Fruit fly (Drosophila melanogaster) whole organism, prepupa: Measurements from ENCODE around the gene EloB.

ENCODE experiments used
- Blimp-1 ChIP-seq: fragments of 200-800 bp; sonication (Bioruptor generic); optimal IDR thresholded peaks from 3 replicates; lab custom pipeline; 2017; ENCODE audit warnings: missing biosample characterization, missing genetic modification characterization, mild to moderate bottlenecking, moderate library complexity, missing genetic modification reagents
- CG10669 ChIP-seq: fragments of 200-800 bp; sonication (Bioruptor generic); optimal IDR thresholded peaks from 3 replicates; lab custom pipeline; 2018; ENCODE audit warnings: missing biosample characterization, mild to moderate bottlenecking, missing genetic modification characterization, moderate library complexity
- CG11294 ChIP-seq: fragments of 200-800 bp; sonication (Bioruptor generic); IDR thresholded peaks from 2 replicates; pipeline ENCODE4 v1.3.6; 2022; ENCODE audit warnings: missing biosample characterization, missing genetic modification characterization
- CG11762 ChIP-seq: fragments of 200-800 bp; sonication (Bioruptor generic); optimal IDR thresholded peaks from 3 replicates; lab custom pipeline; 2016; ENCODE audit warnings: missing biosample characterization, missing genetic modification characterization; ENCODE audit not compliant: insufficient read depth
- CG15336 ChIP-seq: fragments of 200-800 bp; sonication (Bioruptor generic); IDR thresholded peaks from 2 replicates; pipeline ENCODE4 v1.3.6; 2022; ENCODE audit warnings: missing biosample characterization, missing genetic modification characterization
- CG1621 ChIP-seq: fragments of 200-800 bp; sonication (Bioruptor generic); optimal IDR thresholded peaks from 3 replicates; lab custom pipeline; 2018; ENCODE audit warnings: missing biosample characterization, mild to moderate bottlenecking, missing genetic modification characterization
- CG16779 ChIP-seq: fragments of 200-800 bp; sonication (Bioruptor generic); optimal IDR thresholded peaks from 3 replicates; lab custom pipeline; 2017; ENCODE audit warnings: missing biosample characterization, mild to moderate bottlenecking, missing genetic modification characterization
- CG31627 ChIP-seq: fragments of 200-800 bp; sonication (Bioruptor generic); optimal IDR thresholded peaks from 3 replicates; lab custom pipeline; 2016; ENCODE audit warnings: missing biosample characterization, missing genetic modification characterization
- CG32006 ChIP-seq: fragments of 200-800 bp; sonication (Bioruptor generic); optimal IDR thresholded peaks from 3 replicates; lab custom pipeline; 2017; ENCODE audit warnings: missing biosample characterization, mild to moderate bottlenecking, missing genetic modification characterization
- CG3919 ChIP-seq: fragments of 200-800 bp; sonication (Bioruptor generic); optimal IDR thresholded peaks from 3 replicates; lab custom pipeline; 2016; ENCODE audit warnings: missing biosample characterization, missing genetic modification characterization
- CG4318 ChIP-seq: fragments of 200-800 bp; sonication (Bioruptor generic); optimal IDR thresholded peaks from 3 replicates; lab custom pipeline; 2017; ENCODE audit warnings: missing biosample characterization, mild to moderate bottlenecking, missing genetic modification characterization
- CG6163 ChIP-seq: fragments of 200-800 bp; sonication (Bioruptor generic); IDR thresholded peaks from 3 replicates; pipeline ENCODE4 v1.3.6; 2022; ENCODE audit warnings: missing biosample characterization, missing genetic modification characterization
- CG6276 ChIP-seq: fragments of 200-800 bp; sonication (Bioruptor generic); optimal IDR thresholded peaks from 2 replicates; lab custom pipeline; 2017; ENCODE audit warnings: missing biosample characterization, mild to moderate bottlenecking, missing genetic modification characterization
- CG6808 ChIP-seq: fragments of 200-800 bp; sonication (Bioruptor generic); optimal IDR thresholded peaks from 3 replicates; lab custom pipeline; 2017; ENCODE audit warnings: missing biosample characterization, missing genetic modification characterization, mild to moderate bottlenecking, moderate library complexity, missing genetic modification reagents
- CG6854 ChIP-seq: fragments of 200-800 bp; sonication (Bioruptor generic); optimal IDR thresholded peaks from 2 replicates; lab custom pipeline; 2017; ENCODE audit warnings: missing biosample characterization, mild to moderate bottlenecking, missing genetic modification characterization
- CG7368 ChIP-seq: fragments of 200-800 bp; sonication (Bioruptor generic); optimal IDR thresholded peaks from 3 replicates; lab custom pipeline; 2016; ENCODE audit warnings: missing biosample characterization, missing genetic modification characterization
- CG8119 ChIP-seq: fragments of 200-800 bp; sonication (Bioruptor generic); IDR thresholded peaks from 3 replicates; pipeline ENCODE4 v1.3.6; 2022; ENCODE audit warnings: missing biosample characterization, missing genetic modification characterization
- CG8319 ChIP-seq: fragments of 200-800 bp; sonication (Bioruptor generic); optimal IDR thresholded peaks from 3 replicates; lab custom pipeline; 2016; ENCODE audit warnings: missing biosample characterization, missing genetic modification characterization
- CG8632 ChIP-seq: fragments of 200-800 bp; sonication (Bioruptor generic); optimal IDR thresholded peaks from 3 replicates; lab custom pipeline; 2016; ENCODE audit warnings: missing biosample characterization, missing genetic modification characterization
- CG9139 ChIP-seq: fragments of 200-800 bp; sonication (Bioruptor generic); optimal IDR thresholded peaks from 3 replicates; lab custom pipeline; 2017; ENCODE audit warnings: missing biosample characterization, mild to moderate bottlenecking, missing genetic modification characterization
- Eip75B ChIP-seq: fragments of 200-800 bp; sonication (Bioruptor generic); optimal IDR thresholded peaks from 3 replicates; lab custom pipeline; 2016; ENCODE audit warnings: missing biosample characterization, missing genetic modification characterization
- Eip78C ChIP-seq: fragments of 200-800 bp; sonication (Bioruptor generic); peaks from one replicate; lab custom pipeline; 2016; ENCODE audit warnings: missing biosample characterization, missing genetic modification characterization
- Ets96B ChIP-seq: fragments of 200-800 bp; optimal IDR thresholded peaks from 2 replicates; lab custom pipeline; 2019; ENCODE audit warnings: missing biosample characterization, mild to moderate bottlenecking, missing genetic modification characterization, moderate library complexity
- Hr38 ChIP-seq: sonication (Bioruptor generic); optimal IDR thresholded peaks from 2 replicates; lab custom pipeline; 2016; ENCODE audit warnings: missing biosample characterization, missing genetic modification characterization
- Hr39 ChIP-seq: fragments of 200-800 bp; sonication (Bioruptor generic); optimal IDR thresholded peaks from 2 replicates; lab custom pipeline; 2016; ENCODE audit warnings: missing biosample characterization, missing genetic modification characterization
- Hr4 ChIP-seq: fragments of 200-800 bp; sonication (Bioruptor generic); optimal IDR thresholded peaks from 3 replicates; lab custom pipeline; 2016; ENCODE audit warnings: missing biosample characterization, missing genetic modification characterization
- OdsH ChIP-seq: fragments of 200-800 bp; sonication (Bioruptor generic); optimal IDR thresholded peaks from 3 replicates; lab custom pipeline; 2016; ENCODE audit warnings: missing biosample characterization, missing genetic modification characterization
- Smox ChIP-seq: fragments of 200-800 bp; sonication (Bioruptor generic); optimal IDR thresholded peaks from 3 replicates; lab custom pipeline; 2016; ENCODE audit warnings: missing biosample characterization, missing genetic modification characterization
- Sox102F ChIP-seq: fragments of 200-800 bp; sonication (Bioruptor generic); optimal IDR thresholded peaks from 2 replicates; lab custom pipeline; 2016; ENCODE audit warnings: missing biosample characterization, mild to moderate bottlenecking, missing genetic modification characterization
- Sox14 ChIP-seq: fragments of 200-800 bp; sonication (Bioruptor generic); optimal IDR thresholded peaks from 3 replicates; lab custom pipeline; 2016; ENCODE audit warnings: missing biosample characterization, missing genetic modification characterization
- Sox15 ChIP-seq: fragments of 200-800 bp; sonication (Bioruptor generic); optimal IDR thresholded peaks from 3 replicates; lab custom pipeline; 2016; ENCODE audit warnings: missing biosample characterization, missing genetic modification characterization
- achi ChIP-seq: fragments of 200-800 bp; sonication (Bioruptor generic); optimal IDR thresholded peaks from 3 replicates; lab custom pipeline; 2016; ENCODE audit warnings: missing biosample characterization, missing genetic modification characterization
- acj6 ChIP-seq: fragments of 200-800 bp; sonication (Bioruptor generic); optimal IDR thresholded peaks from 3 replicates; lab custom pipeline; 2016; ENCODE audit warnings: missing biosample characterization, missing genetic modification characterization
- cyc ChIP-seq: fragments of 200-800 bp; sonication (Bioruptor generic); optimal IDR thresholded peaks from 3 replicates; lab custom pipeline; 2016; ENCODE audit warnings: missing biosample characterization, missing genetic modification characterization
- dsx ChIP-seq: fragments of 200-800 bp; optimal IDR thresholded peaks from 3 replicates; lab custom pipeline; 2019; ENCODE audit warnings: missing biosample characterization, mild to moderate bottlenecking, missing genetic modification characterization, moderate library complexity; ENCODE audit not compliant: poor library complexity, severe bottlenecking
- eg ChIP-seq: fragments of 200-800 bp; sonication (Bioruptor generic); IDR thresholded peaks from 3 replicates; pipeline ENCODE4 v1.3.6; 2022; ENCODE audit warnings: missing biosample characterization, missing genetic modification characterization
- fd85E ChIP-seq: fragments of 200-800 bp; sonication (Bioruptor generic); optimal IDR thresholded peaks from 3 replicates; lab custom pipeline; 2016; ENCODE audit warnings: missing biosample characterization, missing genetic modification characterization
- fkh ChIP-seq: fragments of 200-800 bp; sonication (Bioruptor generic); optimal IDR thresholded peaks from 3 replicates; lab custom pipeline; 2017; ENCODE audit warnings: missing biosample characterization, mild to moderate bottlenecking, missing genetic modification characterization, moderate library complexity
- net ChIP-seq: fragments of 200-800 bp; sonication (Bioruptor generic); optimal IDR thresholded peaks from 3 replicates; lab custom pipeline; 2016; ENCODE audit warnings: missing biosample characterization, missing genetic modification characterization
- pdm3 ChIP-seq: fragments of 200-800 bp; sonication (Bioruptor generic); optimal IDR thresholded peaks from 3 replicates; lab custom pipeline; 2016; ENCODE audit warnings: missing biosample characterization, missing genetic modification characterization
- spab ChIP-seq: fragments of 200-800 bp; sonication (Bioruptor generic); optimal IDR thresholded peaks from 2 replicates; lab custom pipeline; 2017; ENCODE audit warnings: missing biosample characterization, mild to moderate bottlenecking, missing genetic modification characterization, missing genetic modification reagents
- svp ChIP-seq: fragments of 200-800 bp; sonication (Bioruptor generic); peaks from one replicate; lab custom pipeline; 2016; ENCODE audit warnings: missing biosample characterization, missing genetic modification characterization
- topi ChIP-seq: fragments of 200-800 bp; sonication (Bioruptor generic); optimal IDR thresholded peaks from 3 replicates; lab custom pipeline; 2016; ENCODE audit warnings: missing biosample characterization, missing genetic modification characterization
- vri ChIP-seq: fragments of 200-800 bp; sonication (Bioruptor generic); optimal IDR thresholded peaks from 3 replicates; lab custom pipeline; 2016; ENCODE audit warnings: missing biosample characterization, mild to moderate bottlenecking, missing genetic modification characterization

EloB gene

DNA sequence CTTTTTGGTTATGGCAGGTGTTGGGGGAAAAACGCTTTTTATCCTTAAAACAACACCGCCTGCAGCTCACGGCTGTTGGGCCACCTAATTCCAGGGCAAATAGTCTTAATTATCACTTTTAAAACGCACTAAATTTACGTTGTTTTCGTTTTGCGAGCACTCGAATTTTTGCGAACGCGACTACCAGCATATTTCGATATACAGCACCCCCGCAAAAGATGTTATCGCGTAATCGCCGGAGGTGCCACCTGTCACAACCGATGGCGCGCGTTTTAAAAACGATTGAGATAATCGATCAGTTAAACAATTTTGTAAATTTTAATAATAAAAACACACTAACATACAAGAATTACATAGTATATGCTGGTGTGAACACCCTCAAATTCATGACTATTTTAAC, 27.6 kb downstream of the EloB start, which contains the start of gene Stat92E:
TSS of gene Stat92E (minus strand) at position 219 of the 400 bp plus-strand sequence.
- no peak for TF ChIP-seq fd85E (GFP tag; lab: Kevin White, UChicago)
- no peak; the same call in 1 of the 2 replicates for TF ChIP-seq CG15336 (GFP tag; lab: Robert Waterston, UW)
- TF ChIP-seq, all 60 proteins: peak for 0

DNA sequence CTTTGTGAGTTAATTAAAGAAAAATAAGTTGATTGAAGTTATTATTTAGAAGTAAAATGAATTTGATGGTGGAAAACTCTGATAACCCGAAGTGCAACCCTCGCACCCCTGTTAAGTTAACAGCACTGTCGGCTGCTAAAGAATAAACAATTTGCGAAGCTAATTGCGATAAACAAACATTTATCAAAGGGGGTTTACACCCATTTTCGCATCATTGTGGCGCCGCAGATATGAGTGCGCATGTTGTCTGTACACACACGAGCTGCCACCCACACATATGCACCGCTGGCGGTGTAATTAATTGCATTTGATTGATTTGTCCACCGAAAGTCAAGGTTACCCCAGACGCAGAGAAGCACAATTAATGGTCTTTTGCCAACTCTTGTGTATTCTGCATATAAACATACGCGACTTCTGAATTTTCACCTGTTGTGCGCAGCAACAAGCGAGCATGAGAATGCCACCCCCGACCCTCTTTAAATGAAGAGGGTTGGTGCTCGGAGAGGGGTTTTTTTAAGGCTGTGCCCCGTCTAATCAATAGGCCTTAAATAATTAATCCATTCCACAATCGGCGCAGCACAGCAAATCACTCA, 28.1 kb downstream of the EloB start:
- TF ChIP-seq Hr38 (GFP tag; lab: Kevin White, UChicago): no peak
- peak; percentile 48; the same call in 2 of the 3 replicates for TF ChIP-seq eg (GFP tag; lab: Robert Waterston, UW)
- TF ChIP-seq Eip78C: peak; percentile 26
- peak; percentile 89 for TF ChIP-seq fkh (GFP tag; lab: Kevin White, UChicago)
- no peak for TF ChIP-seq Hr39
- no peak for TF ChIP-seq CG6276 (GFP tag; lab: Kevin White, UChicago)
- TF ChIP-seq, all 60 proteins: peak for 3

DNA sequence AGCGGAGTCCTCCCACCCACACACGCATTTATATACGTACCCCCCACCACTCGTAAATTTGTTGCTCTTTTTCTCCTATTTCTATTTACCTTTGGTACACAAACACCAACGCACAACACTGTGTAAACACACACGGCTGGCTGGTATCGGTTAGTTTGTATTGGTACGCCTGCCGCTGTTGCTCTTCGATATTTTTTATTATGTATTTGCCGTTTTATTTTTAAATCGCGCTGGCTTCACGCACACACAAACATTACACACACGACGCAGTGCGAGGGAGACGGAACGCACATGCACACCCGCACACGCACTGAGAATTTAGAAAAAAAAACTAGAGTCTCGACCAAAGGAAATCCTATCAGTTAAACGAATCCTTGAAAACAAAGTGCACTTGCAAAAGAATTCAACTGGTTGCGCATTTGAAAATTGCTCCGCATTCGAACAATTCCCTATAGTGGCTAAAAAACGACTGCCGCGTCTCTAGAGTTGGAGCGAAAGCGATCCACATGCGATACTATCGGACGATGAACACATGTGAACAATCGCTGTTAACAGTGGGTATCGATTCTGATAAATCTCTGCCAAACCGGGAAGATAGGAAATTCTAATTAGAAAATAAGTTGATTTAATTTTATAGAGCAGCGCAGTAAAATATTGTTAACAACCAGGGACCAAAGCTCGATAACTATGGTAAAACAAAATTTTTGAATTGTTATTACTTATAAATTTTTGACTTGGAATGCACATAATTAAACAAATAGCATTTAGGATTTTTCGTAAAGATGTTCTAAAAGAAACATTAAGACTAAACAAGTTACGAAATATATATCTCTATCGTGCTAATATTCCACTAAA, 28.8 kb downstream of the EloB start:
- no peak for TF ChIP-seq Smox (GFP tag; lab: Kevin White, UChicago)
- TF ChIP-seq CG11294: no peak; the same call in 1 of the 2 replicates
- TF ChIP-seq achi (GFP tag; lab: Kevin White, UChicago): peak; percentile 16
- TF ChIP-seq spab (GFP tag; lab: Kevin White, UChicago): peak; percentile 25
- TF ChIP-seq dsx (GFP tag; lab: Kevin White, UChicago): peak; percentile 51
- no peak for TF ChIP-seq pdm3 (GFP tag; lab: Kevin White, UChicago)
- no peak for TF ChIP-seq CG4318 (GFP tag; lab: Kevin White, UChicago)
- peak; percentile 10 for TF ChIP-seq OdsH (GFP tag; lab: Kevin White, UChicago)
- no peak for TF ChIP-seq Sox15 (GFP tag; lab: Kevin White, UChicago)
- TF ChIP-seq CG8632: no peak
- no peak for TF ChIP-seq fd85E (GFP tag; lab: Kevin White, UChicago)
- peak; percentile 16 for TF ChIP-seq Sox14 (GFP tag; lab: Kevin White, UChicago)
- peak; percentile 38 for TF ChIP-seq CG6854 (GFP tag; lab: Kevin White, UChicago)
- no peak for TF ChIP-seq Eip75B (GFP tag; lab: Kevin White, UChicago)
- peak; percentile 67 for TF ChIP-seq CG9139 (GFP tag; lab: Kevin White, UChicago)
- TF ChIP-seq CG7368 (GFP tag; lab: Kevin White, UChicago): peak; percentile 21
- peak; percentile 13 for TF ChIP-seq CG3919 (GFP tag; lab: Kevin White, UChicago)
- peak; percentile 73 for TF ChIP-seq svp (GFP tag; lab: Kevin White, UChicago)
- no peak for TF ChIP-seq Hr39
- no peak for TF ChIP-seq CG10669
- TF ChIP-seq CG15336 (GFP tag; lab: Robert Waterston, UW): peak; percentile 52; the same call in 1 of the 2 replicates
- TF ChIP-seq cyc: no peak
- TF ChIP-seq CG6163 (GFP tag; lab: Robert Waterston, UW): peak; percentile 45; the same call in 2 of the 3 replicates
- TF ChIP-seq Ets96B (tag; lab: Kevin White, UChicago): peak; percentile 28
- peak; percentile 39 for TF ChIP-seq topi
- TF ChIP-seq CG8119 (GFP tag; lab: Robert Waterston, UW): peak; percentile 51; the same call in 2 of the 3 replicates
- peak; percentile 78 for TF ChIP-seq Eip78C
- peak; percentile 43 for TF ChIP-seq CG6808 (GFP tag; lab: Kevin White, UChicago)
- peak; percentile 59 for TF ChIP-seq CG6276 (GFP tag; lab: Kevin White, UChicago)
- TF ChIP-seq CG16779 (tag; lab: Kevin White, UChicago): peak; percentile 62
- no peak for TF ChIP-seq CG32006
- no peak for TF ChIP-seq Blimp-1
- TF ChIP-seq Sox102F: peak; percentile 48
- no peak for TF ChIP-seq CG1621
- no peak for TF ChIP-seq CG8319 (GFP tag; lab: Kevin White, UChicago)
- TF ChIP-seq CG31627 (GFP tag; lab: Kevin White, UChicago): no peak
- peak; percentile 43 for TF ChIP-seq net
- no peak for TF ChIP-seq acj6 (GFP tag; lab: Kevin White, UChicago)
- peak; percentile 99 for TF ChIP-seq fkh (GFP tag; lab: Kevin White, UChicago)
- no peak for TF ChIP-seq Hr4
- TF ChIP-seq CG11762 (GFP tag; lab: Kevin White, UChicago): peak; percentile 24
- peak; percentile 79 for TF ChIP-seq vri (GFP tag; lab: Kevin White, UChicago)
